Worm (Caenorhabditis elegans): ENCODE measurements around the gene ntl-3.

- TF ChIP-seq ceh-82 (tag; optimal IDR thresholded peaks at IDR 0.05) (no peak), ztf-11 (tag; optimal IDR thresholded peaks at IDR 0.05) (no peak), nhr-28 (tag; optimal IDR thresholded peaks at IDR 0.05) (no peak), lin-39 (tag; optimal IDR thresholded peaks at IDR 0.05) (no peak), C16A3.4 (tag; optimal IDR thresholded peaks at IDR 0.05) (peak; percentile 15), egl-27 (tag; optimal IDR thresholded peaks at IDR 0.05) (no peak), unc-62 (GFP tag; optimal IDR thresholded peaks at IDR 0.05) (no peak), lin-35 (GFP tag; optimal IDR thresholded peaks at IDR 0.05) (peak; percentile 18 to 48), nhr-77 (tag; optimal IDR thresholded peaks at IDR 0.05) (no peak), skn-1 (tag; optimal IDR thresholded peaks at IDR 0.05) (no peak)
Measured at ce11 chrIII:11811839-11812238, 34.4 kb downstream of the ntl-3 start.

Measured in whole organism, L1 larva.